Worm (Caenorhabditis elegans) whole organism, midembryonic: ENCODE data around the gene cam-1.

Experiments used
- T22C8.4 ChIP-seq: fragments of 200-800 bp; sonication (Bioruptor generic); IDR thresholded peaks from 2 replicates; pipeline ENCODE4 v1.3.6; 2022; ENCODE audit warnings: missing genetic modification characterization, missing compliant biosample characterization
- cog-1 ChIP-seq: sonication (generic microtip); optimal IDR thresholded peaks from 2 replicates; lab custom pipeline; 2016; ENCODE audit warnings: missing genetic modification characterization, missing compliant biosample characterization
- flt-1 ChIP-seq: fragments of 200-800 bp; sonication (Bioruptor generic); IDR thresholded peaks from 2 replicates; pipeline ENCODE4 v1.3.6; 2022; ENCODE audit warnings: missing genetic modification characterization, missing compliant biosample characterization
- med-1 ChIP-seq: sonication (generic microtip); optimal IDR thresholded peaks from 2 replicates; lab custom pipeline; 2017; ENCODE audit warnings: missing genetic modification characterization, mild to moderate bottlenecking, missing compliant biosample characterization, antibody characterized with exemption, missing genetic modification reagents; ENCODE audit not compliant: insufficient read depth
- ref-1 ChIP-seq: fragments of 200-800 bp; sonication (Bioruptor generic); conservative IDR thresholded peaks from 2 replicates; pipeline ENCODE4 v1.3.6; 2022; ENCODE audit warnings: missing genetic modification reagents, missing genetic modification characterization, missing compliant biosample characterization
- tab-1 ChIP-seq: fragments of 200-800 bp; sonication (Bioruptor generic); IDR thresholded peaks from 2 replicates; pipeline ENCODE4 v1.3.6; 2022; ENCODE audit warnings: missing genetic modification characterization, missing compliant biosample characterization

DNA sequence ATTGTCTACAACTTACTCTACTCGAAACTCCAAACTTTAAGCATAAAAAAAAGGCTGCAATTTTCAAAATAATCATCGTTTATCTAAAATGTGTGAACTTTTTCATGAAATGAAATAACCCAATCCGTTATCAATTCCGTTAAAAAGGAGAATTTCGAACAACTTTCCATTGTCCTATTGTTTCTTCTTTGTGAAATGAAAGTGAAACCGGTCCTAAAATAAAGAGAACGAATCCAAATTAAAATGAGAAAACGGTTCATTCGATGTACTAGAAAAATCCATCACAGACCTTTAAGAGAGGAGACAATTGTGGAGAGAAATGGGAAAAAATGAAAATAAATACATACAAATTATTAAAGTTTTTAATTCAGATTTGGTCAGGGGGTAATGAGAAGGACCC is 14.4 kb downstream of the cam-1 start, which contains the start of gene C01G6.9:
- TF ChIP-seq ref-1 (GFP tag; lab: Robert Waterston, UW) (no peak), flt-1 (GFP tag; lab: Robert Waterston, UW) (no peak), tab-1 (GFP tag; lab: Robert Waterston, UW) (no peak), med-1 (GFP tag; lab: Kevin White, UChicago) (no peak), T22C8.4 (no peak), cog-1 (tag; lab: Kevin White, UChicago) (no peak)
